Fruit fly (Drosophila melanogaster) whole organism, prepupa: ENCODE measurements around the gene Acsf3.

Experiments used
- CG10631 ChIP-seq: fragments of 200-800 bp; sonication (Bioruptor generic); optimal IDR thresholded peaks from 2 replicates; lab custom pipeline; 2016; ENCODE audit warnings: missing biosample characterization, missing genetic modification characterization
- CG11762 ChIP-seq: fragments of 200-800 bp; sonication (Bioruptor generic); optimal IDR thresholded peaks from 3 replicates; lab custom pipeline; 2016; ENCODE audit warnings: missing biosample characterization, missing genetic modification characterization; ENCODE audit not compliant: insufficient read depth
- CG16779 ChIP-seq: fragments of 200-800 bp; sonication (Bioruptor generic); optimal IDR thresholded peaks from 3 replicates; lab custom pipeline; 2017; ENCODE audit warnings: missing biosample characterization, mild to moderate bottlenecking, missing genetic modification characterization
- CG3032 ChIP-seq: fragments of 200-800 bp; optimal IDR thresholded peaks from 2 replicates; lab custom pipeline; 2019; ENCODE audit warnings: missing biosample characterization, mild to moderate bottlenecking, missing genetic modification characterization, moderate library complexity
- CG4318 ChIP-seq: fragments of 200-800 bp; sonication (Bioruptor generic); optimal IDR thresholded peaks from 3 replicates; lab custom pipeline; 2017; ENCODE audit warnings: missing biosample characterization, mild to moderate bottlenecking, missing genetic modification characterization
- CG6276 ChIP-seq: fragments of 200-800 bp; sonication (Bioruptor generic); optimal IDR thresholded peaks from 2 replicates; lab custom pipeline; 2017; ENCODE audit warnings: missing biosample characterization, mild to moderate bottlenecking, missing genetic modification characterization
- CG6792 ChIP-seq: fragments of 200-800 bp; sonication (Bioruptor generic); optimal IDR thresholded peaks from 3 replicates; lab custom pipeline; 2016; ENCODE audit warnings: missing biosample characterization, missing genetic modification characterization
- CG8632 ChIP-seq: fragments of 200-800 bp; sonication (Bioruptor generic); optimal IDR thresholded peaks from 3 replicates; lab custom pipeline; 2016; ENCODE audit warnings: missing biosample characterization, missing genetic modification characterization
- Eip75B ChIP-seq: fragments of 200-800 bp; sonication (Bioruptor generic); optimal IDR thresholded peaks from 3 replicates; lab custom pipeline; 2016; ENCODE audit warnings: missing biosample characterization, missing genetic modification characterization
- Ets21C ChIP-seq: fragments of 200-800 bp; sonication (Bioruptor generic); optimal IDR thresholded peaks from 3 replicates; lab custom pipeline; 2016; ENCODE audit warnings: missing biosample characterization, missing genetic modification characterization
- Hr38 ChIP-seq: sonication (Bioruptor generic); optimal IDR thresholded peaks from 2 replicates; lab custom pipeline; 2016; ENCODE audit warnings: missing biosample characterization, missing genetic modification characterization
- Hr39 ChIP-seq: fragments of 200-800 bp; sonication (Bioruptor generic); optimal IDR thresholded peaks from 2 replicates; lab custom pipeline; 2016; ENCODE audit warnings: missing biosample characterization, missing genetic modification characterization
- Met ChIP-seq: fragments of 200-800 bp; sonication (Bioruptor generic); optimal IDR thresholded peaks from 3 replicates; lab custom pipeline; 2016; ENCODE audit warnings: missing biosample characterization, missing genetic modification characterization
- Smox ChIP-seq: fragments of 200-800 bp; sonication (Bioruptor generic); optimal IDR thresholded peaks from 3 replicates; lab custom pipeline; 2016; ENCODE audit warnings: missing biosample characterization, missing genetic modification characterization
- achi ChIP-seq: fragments of 200-800 bp; sonication (Bioruptor generic); optimal IDR thresholded peaks from 3 replicates; lab custom pipeline; 2016; ENCODE audit warnings: missing biosample characterization, missing genetic modification characterization
- dsx ChIP-seq: fragments of 200-800 bp; optimal IDR thresholded peaks from 3 replicates; lab custom pipeline; 2019; ENCODE audit warnings: missing biosample characterization, mild to moderate bottlenecking, missing genetic modification characterization, moderate library complexity; ENCODE audit not compliant: poor library complexity, severe bottlenecking
- esn ChIP-seq: fragments of 200-800 bp; sonication (Bioruptor generic); optimal IDR thresholded peaks from 2 replicates; lab custom pipeline; 2016; ENCODE audit warnings: missing biosample characterization, mild to moderate bottlenecking, missing genetic modification characterization, moderate library complexity
- net ChIP-seq: fragments of 200-800 bp; sonication (Bioruptor generic); optimal IDR thresholded peaks from 3 replicates; lab custom pipeline; 2016; ENCODE audit warnings: missing biosample characterization, missing genetic modification characterization
- pdm3 ChIP-seq: fragments of 200-800 bp; sonication (Bioruptor generic); optimal IDR thresholded peaks from 3 replicates; lab custom pipeline; 2016; ENCODE audit warnings: missing biosample characterization, missing genetic modification characterization
- salr ChIP-seq, 2 experiments: fragments of 200-800 bp; sonication (Bioruptor generic); optimal IDR thresholded peaks; 3 replicates each; lab custom pipeline; 2016 to 2018; ENCODE audit warnings: missing biosample characterization in 2 of 2, missing genetic modification characterization in 2 of 2, mild to moderate bottlenecking in 1 of 2
- ss ChIP-seq, 2 experiments: fragments of 200-800 bp; sonication (Bioruptor generic); optimal IDR thresholded peaks; 2 replicates in 1 of 2; 3 replicates in 1 of 2; lab custom pipeline; 2017 to 2018; ENCODE audit warnings: mild to moderate bottlenecking in 2 of 2, missing biosample characterization in 2 of 2, missing genetic modification characterization in 2 of 2, moderate library complexity in 1 of 2
- svp ChIP-seq: fragments of 200-800 bp; sonication (Bioruptor generic); peaks from one replicate; lab custom pipeline; 2016; ENCODE audit warnings: missing biosample characterization, missing genetic modification characterization

Gene Acsf3

dm6 chrX:7379569-7379968, 50.7 kb downstream of the Acsf3 start (continued):
- TF ChIP-seq CG4318 (GFP tag; lab: Kevin White, UChicago) (no peak), CG8632 (no peak), achi (no peak), esn (no peak), Hr38 (GFP tag; lab: Kevin White, UChicago) (no peak), Smox (GFP tag; lab: Kevin White, UChicago) (peak; percentile 34), salr (GFP tag; optimal IDR thresholded peaks at IDR 0.05; lab: Kevin White, UChicago) (peak in 1 of 2 experiments; percentile 5), dsx (peak; percentile 16), Ets21C (GFP tag; lab: Kevin White, UChicago) (peak; percentile 6), CG16779 (tag; lab: Kevin White, UChicago) (no peak), svp (GFP tag; lab: Kevin White, UChicago) (peak; percentile 60), CG6276 (GFP tag; lab: Kevin White, UChicago) (no peak), Met (GFP tag; lab: Kevin White, UChicago) (peak; percentile 3), CG10631 (peak; percentile 2), CG6792 (peak; percentile 37), Eip75B (GFP tag; lab: Kevin White, UChicago) (peak; percentile 21), ss (GFP tag; optimal IDR thresholded peaks at IDR 0.05; lab: Kevin White, UChicago) (peak in 1 of 2 experiments; percentile 42), CG3032 (tag; lab: Kevin White, UChicago) (peak; percentile 37), net (GFP tag; lab: Kevin White, UChicago) (no peak), pdm3 (peak; percentile 16), CG11762 (GFP tag; lab: Kevin White, UChicago) (no peak), Hr39 (GFP tag; lab: Kevin White, UChicago) (peak; percentile 22)
